Fruit fly (Drosophila melanogaster) whole organism: Measurements from ENCODE around the gene Ir76a.

Experiments
- CG8478 ChIP-seq: fragments of >200 bp; optimal IDR thresholded peaks from 2 replicates; lab custom pipeline; 2018; ENCODE audit warnings: inconsistent platforms
- Dll ChIP-seq: fragments of >200 bp; optimal IDR thresholded peaks from 2 replicates; lab custom pipeline; 2017
- EcR ChIP-seq, 2 experiments: fragments of >200 bp; optimal IDR thresholded peaks; 2 replicates each; lab custom pipeline; 2017; ENCODE audit warnings: missing biosample characterization in 2 of 2, missing genetic modification characterization in 2 of 2, missing genetic modification reagents in 2 of 2
- pan ChIP-seq: fragments of >200 bp; optimal IDR thresholded peaks from 2 replicates; lab custom pipeline; 2017
- psq ChIP-seq: fragments of >200 bp; optimal IDR thresholded peaks from 2 replicates; lab custom pipeline; 2017
- usp ChIP-seq: fragments of >200 bp; optimal IDR thresholded peaks from 2 replicates; lab custom pipeline; 2017; ENCODE audit warnings: missing biosample characterization, missing genetic modification characterization, mixed read lengths

The Ir76a gene

dm6 chr3L:19818701-19819100, 19.6 kb downstream of the Ir76a start:
- no peak for TF ChIP-seq usp (GFP tag; lab: Kevin White, UChicago)
- TF ChIP-seq EcR (GFP tag; optimal IDR thresholded peaks at IDR 0.05; lab: Kevin White, UChicago), result no peak
- TF ChIP-seq pan (lab: Kevin White, UChicago), result no peak
- no peak for TF ChIP-seq CG8478 (lab: Kevin White, UChicago)
- no peak for TF ChIP-seq Dll (lab: Kevin White, UChicago)
- no peak for TF ChIP-seq psq

- no peak for TF ChIP-seq Dll (lab: Kevin White, UChicago)
- TF ChIP-seq psq, result no peak
- no peak for TF ChIP-seq EcR (GFP tag; optimal IDR thresholded peaks at IDR 0.05; lab: Kevin White, UChicago)
- no peak for TF ChIP-seq usp (GFP tag; lab: Kevin White, UChicago)
- no peak for TF ChIP-seq pan (lab: Kevin White, UChicago)
- no peak for TF ChIP-seq CG8478 (lab: Kevin White, UChicago)
Observed at dm6 chr3L:19833227-19833626, 34.1 kb downstream of the Ir76a start.

dm6 chr3L:19834143-19834794, 35.2 kb downstream of the Ir76a start, which contains the start of the genes trc and CG32221:
trc (minus strand) TSS chr3L:19834304.
CG32221 (plus strand) TSS chr3L:19834670.
- no peak for TF ChIP-seq usp (GFP tag; lab: Kevin White, UChicago)
- TF ChIP-seq psq, result no peak
- no peak for TF ChIP-seq pan (lab: Kevin White, UChicago)
- TF ChIP-seq CG8478 (lab: Kevin White, UChicago), result no peak
- no peak for TF ChIP-seq EcR (GFP tag; optimal IDR thresholded peaks at IDR 0.05; lab: Kevin White, UChicago)
- no peak for TF ChIP-seq Dll (lab: Kevin White, UChicago)

- TF ChIP-seq Dll (lab: Kevin White, UChicago) (no peak), EcR (GFP tag; optimal IDR thresholded peaks at IDR 0.05; lab: Kevin White, UChicago) (no peak), pan (lab: Kevin White, UChicago) (no peak), usp (GFP tag; lab: Kevin White, UChicago) (no peak), psq (no peak), CG8478 (lab: Kevin White, UChicago) (no peak)
Observed at dm6 chr3L:19836375-19836937, 37.4 kb downstream of the Ir76a start, which contains the start of gene kto. kto (plus strand) TSS chr3L:19836614.

- TF ChIP-seq usp (GFP tag; lab: Kevin White, UChicago) (no peak), pan (lab: Kevin White, UChicago) (no peak)
Observed at dm6 chr3L:19844507-19844906, 45.4 kb downstream of the Ir76a start.

- TF ChIP-seq psq, result no peak
- TF ChIP-seq Dll (lab: Kevin White, UChicago), result no peak
- TF ChIP-seq CG8478 (lab: Kevin White, UChicago), result no peak
- TF ChIP-seq EcR (GFP tag; optimal IDR thresholded peaks at IDR 0.05; lab: Kevin White, UChicago), result no peak
- no peak for TF ChIP-seq usp (GFP tag; lab: Kevin White, UChicago)
- no peak for TF ChIP-seq pan (lab: Kevin White, UChicago)
Observed at dm6 chr3L:19845047-19845906, 46.2 kb downstream of the Ir76a start, which contains the start of gene Papss. Papss (plus strand) TSS chr3L:19845293.

- TF ChIP-seq EcR (GFP tag; optimal IDR thresholded peaks at IDR 0.05; lab: Kevin White, UChicago), result no peak
Observed at dm6 chr3L:19845907-19846301, 46.8 kb downstream of the Ir76a start.

- TF ChIP-seq usp (GFP tag; lab: Kevin White, UChicago) (no peak), CG8478 (lab: Kevin White, UChicago) (no peak), EcR (GFP tag; optimal IDR thresholded peaks at IDR 0.05; lab: Kevin White, UChicago) (no peak), Dll (lab: Kevin White, UChicago) (no peak), pan (lab: Kevin White, UChicago) (no peak), psq (no peak)
Observed at dm6 chr3L:19846960-19847359, 47.9 kb downstream of the Ir76a start.

- TF ChIP-seq EcR (GFP tag; optimal IDR thresholded peaks at IDR 0.05; lab: Kevin White, UChicago) (no peak), psq (no peak), usp (GFP tag; lab: Kevin White, UChicago) (no peak), CG8478 (lab: Kevin White, UChicago) (no peak), pan (lab: Kevin White, UChicago) (no peak), Dll (lab: Kevin White, UChicago) (no peak)
Observed at dm6 chr3L:19848080-19848479, 49.0 kb downstream of the Ir76a start.
